Worm (Caenorhabditis elegans): Measurements from ENCODE around the gene Y73B6BL.14.
"Not testable (repeated sequence)": the region's sequence is repeated elsewhere in the genome, so short reads cannot be mapped to it uniquely, and the experiment has no call there.

DNA sequence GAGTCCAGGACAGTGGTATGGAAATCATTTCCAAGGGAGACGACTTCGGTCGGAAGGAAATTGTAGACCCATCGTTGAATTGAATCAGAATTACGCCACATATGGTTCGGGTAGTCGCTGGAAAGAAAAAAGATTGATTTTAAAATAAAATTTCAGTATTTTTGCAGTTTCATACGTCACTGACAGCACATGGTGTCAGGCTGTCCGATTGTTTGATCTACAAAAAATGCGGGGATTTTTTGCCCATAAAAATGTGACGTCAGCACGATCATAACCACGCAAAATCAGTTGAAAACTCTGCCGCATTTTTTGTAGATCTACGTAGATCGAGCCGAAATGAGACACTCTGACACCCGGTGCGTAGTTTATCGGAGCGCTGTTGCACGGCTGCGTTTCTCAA, 25.4 kb downstream of the Y73B6BL.14 start, which contains the start of gene Y73B6BL.12:
- not testable (repeated sequence) for TF ChIP-seq Y95B8A.8 (GFP tag; IDR thresholded peaks at IDR 0.05); ccch-3 (GFP tag; optimal IDR thresholded peaks at IDR 0.05); efl-1 (GFP tag; optimal IDR thresholded peaks at IDR 0.05); snpc-4 (GFP tag; optimal IDR thresholded peaks at IDR 0.05); snpc-4 (tag; optimal IDR thresholded peaks at IDR 0.05); ceh-58 (GFP tag; IDR thresholded peaks at IDR 0.05); ztf-25 (GFP tag; IDR thresholded peaks at IDR 0.05); tbx-9 (tag; optimal IDR thresholded peaks at IDR 0.05; ENCODE audit: borderline replicate concordance); Y53F4B.3 (GFP tag; IDR thresholded peaks at IDR 0.05)
